Fruit fly (Drosophila melanogaster): ENCODE measurements around the gene CG34347.

- TF ChIP-seq CTCF (optimal IDR thresholded peaks at IDR 0.05) (no peak), CG8478 (optimal IDR thresholded peaks at IDR 0.05) (no peak)
These were observed 9.5 kb downstream of the CG34347 start for dm6 chr3R:31320483-31320882.

Measured in S2 (cell line).